Worm (Caenorhabditis elegans): ENCODE results near the gene C03A3.1.

DNA sequence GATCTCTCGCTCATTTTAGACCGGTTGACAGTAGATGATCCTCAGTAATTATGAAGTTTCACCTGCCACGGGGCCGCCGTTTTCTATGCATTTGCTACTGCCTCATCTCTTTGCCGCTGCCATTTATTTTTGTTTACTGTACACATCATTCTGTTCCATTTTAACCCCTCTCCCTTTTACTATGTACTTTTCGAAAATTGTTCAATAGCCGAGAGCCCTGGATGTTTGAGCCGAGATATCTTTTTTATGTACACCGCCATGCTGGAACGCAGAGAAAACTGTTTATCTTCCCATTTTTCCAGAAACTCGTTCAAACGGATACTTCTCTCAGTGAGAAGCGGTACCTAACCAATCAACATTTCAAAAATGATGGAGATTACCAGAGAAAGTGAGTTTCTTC lies 13.7 kb downstream of the C03A3.1 start, which contains the start of gene ifa-1:
- TF ChIP-seq aptf-2 (GFP tag; conservative IDR thresholded peaks at IDR 0.05) (no peak), ama-1 (optimal IDR thresholded peaks at IDR 0.05) (no peak), ama-1 (GFP tag; optimal IDR thresholded peaks at IDR 0.05) (no peak), mxl-1 (tag; optimal IDR thresholded peaks at IDR 0.05) (no peak), snpc-4 (GFP tag; optimal IDR thresholded peaks at IDR 0.05) (no peak), snpc-4 (tag; optimal IDR thresholded peaks at IDR 0.05) (no peak)

Data from whole organism, young adult.